Worm (Caenorhabditis elegans) whole organism, late embryonic: Measurements from ENCODE around the gene T11B7.2.

Experiments
- ama-1 ChIP-seq: fragments of 150-350 bp; optimal IDR thresholded peaks from 2 replicates; lab custom pipeline; 2014
- ceh-22 ChIP-seq: sonication (generic microtip); optimal IDR thresholded peaks from 2 replicates; lab custom pipeline; 2017; ENCODE audit warnings: missing biosample characterization, missing genetic modification characterization
- ceh-34 ChIP-seq: sonication (generic microtip); optimal IDR thresholded peaks from 2 replicates; lab custom pipeline; 2016; ENCODE audit warnings: mild to moderate bottlenecking, missing genetic modification characterization, missing compliant biosample characterization
- ceh-6 ChIP-seq: fragments of 200-800 bp; sonication (Bioruptor generic); optimal IDR thresholded peaks from 2 replicates; lab custom pipeline; 2018; ENCODE audit warnings: mild to moderate bottlenecking, missing genetic modification characterization, missing compliant biosample characterization
- che-1 ChIP-seq: sonication (generic microtip); optimal IDR thresholded peaks from 2 replicates; lab custom pipeline; 2016; ENCODE audit warnings: mild to moderate bottlenecking, missing genetic modification characterization, missing compliant biosample characterization
- ets-4 ChIP-seq: sonication (generic microtip); optimal IDR thresholded peaks from 2 replicates; lab custom pipeline; 2016; ENCODE audit warnings: missing genetic modification characterization, missing compliant biosample characterization
- fkh-10 ChIP-seq: fragments of 150-350 bp; optimal IDR thresholded peaks from 2 replicates; lab custom pipeline; 2014; ENCODE audit warnings: missing biosample characterization, missing genetic modification reagents, missing genetic modification characterization
- hlh-30 ChIP-seq: sonication (generic microtip); optimal IDR thresholded peaks from 2 replicates; lab custom pipeline; 2017; ENCODE audit warnings: antibody characterized with exemption, missing genetic modification characterization, missing compliant biosample characterization; ENCODE audit not compliant: insufficient read depth
- nhr-232 ChIP-seq: sonication (generic microtip); optimal IDR thresholded peaks from 2 replicates; lab custom pipeline; 2016; ENCODE audit warnings: missing genetic modification characterization, missing compliant biosample characterization
- pha-2 ChIP-seq: sonication (generic microtip); optimal IDR thresholded peaks from 2 replicates; lab custom pipeline; 2017; ENCODE audit warnings: mild to moderate bottlenecking, missing genetic modification characterization, missing compliant biosample characterization
- tbx-7 ChIP-seq: sonication (generic microtip); optimal IDR thresholded peaks from 2 replicates; lab custom pipeline; 2016; ENCODE audit warnings: missing genotype, missing genetic modification characterization, missing compliant biosample characterization
- unc-55 ChIP-seq: sonication (generic microtip); optimal IDR thresholded peaks from 2 replicates; lab custom pipeline; 2017; ENCODE audit warnings: missing biosample characterization, missing genetic modification reagents, missing genetic modification characterization
- unc-86 ChIP-seq: sonication (generic microtip); optimal IDR thresholded peaks from 2 replicates; lab custom pipeline; 2016; ENCODE audit warnings: missing genetic modification characterization, missing compliant biosample characterization

ce11 chrIV:8813614-8814013 is 30.7 kb downstream of the T11B7.2 start, which contains the start of gene exc-5:
- TF ChIP-seq hlh-30 (tag; lab: Kevin White, UChicago): no peak
- TF ChIP-seq pha-2 (tag; lab: Kevin White, UChicago): no peak
- TF ChIP-seq tbx-7 (tag; lab: Kevin White, UChicago): no peak
- no peak for TF ChIP-seq ama-1 (lab: Kevin White, UChicago)
- no peak for TF ChIP-seq ceh-6
- TF ChIP-seq ceh-34 (tag; lab: Kevin White, UChicago): no peak
- peak; percentile 75 for TF ChIP-seq unc-55 (GFP tag; lab: Kevin White, UChicago)
- no peak for TF ChIP-seq ets-4 (tag; lab: Kevin White, UChicago)
- no peak for TF ChIP-seq che-1 (tag; lab: Kevin White, UChicago)
- TF ChIP-seq fkh-10 (GFP tag; lab: Kevin White, UChicago): no peak
- no peak for TF ChIP-seq unc-86 (tag; lab: Kevin White, UChicago)
- TF ChIP-seq ceh-22 (tag; lab: Kevin White, UChicago): no peak
- TF ChIP-seq nhr-232 (tag; lab: Kevin White, UChicago): no peak
